Worm (Caenorhabditis elegans): ENCODE results near the gene F14H3.4.

F14H3.4 gene

ce11 chrV:16080039-16080438, 25.2 kb upstream of the F14H3.4 start:
- TF ChIP-seq ctbp-1 (GFP tag; IDR thresholded peaks at IDR 0.05) (no peak), nhr-28 (tag; optimal IDR thresholded peaks at IDR 0.05) (peak; percentile 84), lin-15B (tag; optimal IDR thresholded peaks at IDR 0.05) (no peak), dpl-1 (GFP tag; optimal IDR thresholded peaks at IDR 0.05) (no peak), fkh-10 (GFP tag; optimal IDR thresholded peaks at IDR 0.05) (no peak), fos-1 (tag; optimal IDR thresholded peaks at IDR 0.05) (no peak), mdt-29 (GFP tag; IDR thresholded peaks at IDR 0.05) (no peak), spr-3 (GFP tag; optimal IDR thresholded peaks at IDR 0.05) (no peak), hmg-1.1 (GFP tag; IDR thresholded peaks at IDR 0.05) (no peak), ceh-20 (GFP tag; IDR thresholded peaks at IDR 0.05) (no peak), hlh-30 (tag; optimal IDR thresholded peaks at IDR 0.05; ENCODE audit: insufficient read depth) (no peak), nhr-6 (tag; optimal IDR thresholded peaks at IDR 0.05) (no peak), daf-16 (GFP tag; optimal IDR thresholded peaks at IDR 0.05) (no peak), daf-16 (tag; optimal IDR thresholded peaks at IDR 0.05) (peak; percentile 42), dmd-8 (GFP tag; IDR thresholded peaks at IDR 0.05) (no peak), dmd-6 (GFP tag; IDR thresholded peaks at IDR 0.05) (peak; percentile 76), unc-62 (GFP tag; optimal IDR thresholded peaks at IDR 0.05 in 1 of 2) (peak in 1 of 2 experiments; percentile 0), unc-62 (tag; optimal IDR thresholded peaks at IDR 0.05) (no peak), F10B5.3 (tag; optimal IDR thresholded peaks at IDR 0.05) (no peak), php-3 (GFP tag; IDR thresholded peaks at IDR 0.05) (peak; percentile 68; the same call in 1 of the 2 replicates), pqm-1 (tag; optimal IDR thresholded peaks at IDR 0.05) (peak; percentile 74), tag-97 (GFP tag; IDR thresholded peaks at IDR 0.05) (no peak), ceh-62 (tag; optimal IDR thresholded peaks at IDR 0.05) (no peak), nhr-111 (GFP tag; optimal IDR thresholded peaks at IDR 0.05) (no peak), madf-9 (GFP tag; conservative IDR thresholded peaks at IDR 0.05) (no peak), F37D6.2 (tag; optimal IDR thresholded peaks at IDR 0.05) (no peak), pha-4 (GFP tag; IDR thresholded peaks at IDR 0.05) (no peak), pha-4 (tag; optimal IDR thresholded peaks at IDR 0.05) (no peak), dve-1 (tag; optimal IDR thresholded peaks at IDR 0.05; ENCODE audit: insufficient read depth) (peak; percentile 41), egl-27 (tag; optimal IDR thresholded peaks at IDR 0.05) (no peak), nhr-41 (GFP tag; IDR thresholded peaks at IDR 0.05) (no peak), daf-12 (tag; optimal IDR thresholded peaks at IDR 0.05) (no peak), lir-3 (tag; optimal IDR thresholded peaks at IDR 0.05) (no peak), lin-29 (GFP tag; IDR thresholded peaks at IDR 0.05) (no peak), nhr-48 (tag; optimal IDR thresholded peaks at IDR 0.05) (peak; percentile 14), daf-19 (GFP tag; conservative IDR thresholded peaks at IDR 0.05) (no peak)

- TF ChIP-seq nhr-76 (tag; optimal IDR thresholded peaks at IDR 0.05) = no peak
- no peak for TF ChIP-seq unc-39 (tag; optimal IDR thresholded peaks at IDR 0.05)
- TF ChIP-seq lin-1 (GFP tag; IDR thresholded peaks at IDR 0.05) = no peak
- TF ChIP-seq pha-4 (GFP tag; IDR thresholded peaks at IDR 0.05) = no peak
- TF ChIP-seq pha-4 (tag; optimal IDR thresholded peaks at IDR 0.05) = no peak
- no peak for TF ChIP-seq unc-130 (GFP tag; optimal IDR thresholded peaks at IDR 0.05)
- no peak for TF ChIP-seq ceh-28 (tag; optimal IDR thresholded peaks at IDR 0.05)
- TF ChIP-seq pqm-1 (tag; optimal IDR thresholded peaks at IDR 0.05) = peak; percentile 73
- no peak for TF ChIP-seq lin-13 (GFP tag; optimal IDR thresholded peaks at IDR 0.05)
- no peak for TF ChIP-seq php-3 (GFP tag; IDR thresholded peaks at IDR 0.05)
- no peak for TF ChIP-seq nhr-237 (tag; optimal IDR thresholded peaks at IDR 0.05)
- TF ChIP-seq ces-1 (GFP tag; optimal IDR thresholded peaks at IDR 0.05) = no peak
- TF ChIP-seq lin-15B (tag; optimal IDR thresholded peaks at IDR 0.05) = no peak
- TF ChIP-seq zfp-2 (tag; optimal IDR thresholded peaks at IDR 0.05) = no peak
- TF ChIP-seq hlh-11 (tag; optimal IDR thresholded peaks at IDR 0.05) = peak; percentile 49
- TF ChIP-seq madf-5 (GFP tag; IDR thresholded peaks at IDR 0.05) = no peak
- no peak for TF ChIP-seq T20F7.1 (GFP tag; optimal IDR thresholded peaks at IDR 0.05)
- TF ChIP-seq dmd-6 (GFP tag; IDR thresholded peaks at IDR 0.05) = peak; percentile 74
- no peak for TF ChIP-seq hlh-30 (tag; optimal IDR thresholded peaks at IDR 0.05; ENCODE audit: insufficient read depth)
- TF ChIP-seq nhr-10 (tag; optimal IDR thresholded peaks at IDR 0.05) = no peak
- no peak for TF ChIP-seq aha-1 (tag)
- TF ChIP-seq dve-1 (tag; optimal IDR thresholded peaks at IDR 0.05; ENCODE audit: insufficient read depth) = peak; percentile 79
- TF ChIP-seq sdz-12 (GFP tag; optimal IDR thresholded peaks at IDR 0.05) = no peak
- TF ChIP-seq fos-1 (tag; optimal IDR thresholded peaks at IDR 0.05) = no peak
- TF ChIP-seq Y48G9A.11 (GFP tag; IDR thresholded peaks at IDR 0.05) = no peak
- no peak for TF ChIP-seq vab-7 (GFP tag; IDR thresholded peaks at IDR 0.05)
- TF ChIP-seq ctbp-1 (GFP tag; IDR thresholded peaks at IDR 0.05) = no peak
Observed at ce11 chrV:16075250-16075709, 20.4 kb upstream of the F14H3.4 start, which contains the start of the genes F14H3.12 and srj-29. TSS of gene F14H3.12 (minus strand) at chrV:16075323. TSS of gene srj-29 (plus strand) at chrV:16075659.
